Fruit fly (Drosophila melanogaster) S2 (cell line): ENCODE data around the gene CG12516.

ENCODE experiments used
- CG8478 ChIP-seq: fragments of >200 bp; optimal IDR thresholded peaks from 2 replicates; lab custom pipeline; 2018
- CTCF ChIP-seq, 2 experiments: fragments of >200 bp; optimal IDR thresholded peaks; 2 replicates each; lab custom pipeline; 2018

- TF ChIP-seq CG8478 (no peak), CTCF (optimal IDR thresholded peaks at IDR 0.05; lab: Kevin White, UChicago) (peak; percentile 95 to 96)
These were observed 40.9 kb upstream of the CG12516 start for dm6 chr3R:28345287-28345686.
